Worm (Caenorhabditis elegans): ENCODE measurements around the gene dhs-19.

The dhs-19 gene

ce11 chrV:11533365-11533949 lies 43.2 kb upstream of the dhs-19 start:
- TF ChIP-seq hmg-11 (tag; optimal IDR thresholded peaks at IDR 0.05) (no peak), ztf-11 (tag; optimal IDR thresholded peaks at IDR 0.05) (no peak), elt-1 (tag; optimal IDR thresholded peaks at IDR 0.05) (peak; percentile 41)

- TF ChIP-seq pha-4 (tag; optimal IDR thresholded peaks at IDR 0.05) (no peak), nhr-25 (tag; optimal IDR thresholded peaks at IDR 0.05) (peak; percentile 95), tbx-2 (tag; optimal IDR thresholded peaks at IDR 0.05) (peak; percentile 7), nhr-43 (tag; optimal IDR thresholded peaks at IDR 0.05; ENCODE audit: poor library complexity, severe bottlenecking) (peak; percentile 60), nhr-23 (tag; optimal IDR thresholded peaks at IDR 0.05) (peak; percentile 81), nhr-77 (tag; optimal IDR thresholded peaks at IDR 0.05) (no peak), elt-1 (tag; optimal IDR thresholded peaks at IDR 0.05) (peak; percentile 53), egl-27 (tag; optimal IDR thresholded peaks at IDR 0.05) (peak; percentile 5), ama-1 (optimal IDR thresholded peaks at IDR 0.05) (no peak)
These were observed 42.7 kb upstream of the dhs-19 start for ce11 chrV:11532964-11533363.

ce11 chrV:11532535-11532853 lies 42.2 kb upstream of the dhs-19 start:
- TF ChIP-seq ztf-11 (tag; optimal IDR thresholded peaks at IDR 0.05) (no peak), nhr-23 (tag; optimal IDR thresholded peaks at IDR 0.05) (no peak), daf-12 (tag; optimal IDR thresholded peaks at IDR 0.05) (no peak), fkh-2 (tag; optimal IDR thresholded peaks at IDR 0.05) (no peak), hmg-11 (tag; optimal IDR thresholded peaks at IDR 0.05) (no peak), snpc-4 (tag; optimal IDR thresholded peaks at IDR 0.05) (no peak), ceh-16 (tag; optimal IDR thresholded peaks at IDR 0.05) (no peak), elt-2 (tag; optimal IDR thresholded peaks at IDR 0.05) (no peak)

ce11 chrV:11531831-11532534 lies 41.7 kb upstream of the dhs-19 start:
- TF ChIP-seq egl-27 (tag; optimal IDR thresholded peaks at IDR 0.05) (peak; percentile 85), tbx-2 (tag; optimal IDR thresholded peaks at IDR 0.05) (peak; percentile 54), ceh-16 (tag; optimal IDR thresholded peaks at IDR 0.05) (no peak), pha-4 (tag; optimal IDR thresholded peaks at IDR 0.05) (peak; percentile 96), nhr-11 (tag; optimal IDR thresholded peaks at IDR 0.05) (no peak), aly-2 (tag; optimal IDR thresholded peaks at IDR 0.05) (no peak), ztf-11 (tag; optimal IDR thresholded peaks at IDR 0.05) (no peak), nhr-23 (tag; optimal IDR thresholded peaks at IDR 0.05) (peak; percentile 28), fkh-2 (tag; optimal IDR thresholded peaks at IDR 0.05) (no peak), lin-15B (tag; optimal IDR thresholded peaks at IDR 0.05) (no peak), mdl-1 (tag; optimal IDR thresholded peaks at IDR 0.05) (peak; percentile 77), zag-1 (tag; optimal IDR thresholded peaks at IDR 0.05) (no peak), lin-39 (tag; optimal IDR thresholded peaks at IDR 0.05) (peak; percentile 42), ceh-82 (tag; optimal IDR thresholded peaks at IDR 0.05) (no peak), sea-2 (GFP tag; optimal IDR thresholded peaks at IDR 0.05) (no peak), ama-1 (optimal IDR thresholded peaks at IDR 0.05) (no peak), nhr-25 (tag; optimal IDR thresholded peaks at IDR 0.05) (peak; percentile 95), mml-1 (tag; optimal IDR thresholded peaks at IDR 0.05) (no peak), nhr-77 (tag; optimal IDR thresholded peaks at IDR 0.05) (no peak), egl-5 (tag; optimal IDR thresholded peaks at IDR 0.05) (peak; percentile 21), elt-3 (tag; optimal IDR thresholded peaks at IDR 0.05) (peak in 1 of 3 experiments; percentile 43), elt-2 (tag; optimal IDR thresholded peaks at IDR 0.05) (peak; percentile 88), R02D3.7 (tag; optimal IDR thresholded peaks at IDR 0.05) (no peak), unc-62 (GFP tag; optimal IDR thresholded peaks at IDR 0.05) (peak; percentile 62), pqm-1 (tag; optimal IDR thresholded peaks at IDR 0.05) (peak; percentile 81), nhr-28 (tag; optimal IDR thresholded peaks at IDR 0.05) (no peak), hmg-11 (tag; optimal IDR thresholded peaks at IDR 0.05) (no peak), ceh-28 (tag; optimal IDR thresholded peaks at IDR 0.05) (peak; percentile 35), daf-12 (tag; optimal IDR thresholded peaks at IDR 0.05) (no peak), jun-1 (tag; optimal IDR thresholded peaks at IDR 0.05) (peak; percentile 82), nhr-67 (tag; optimal IDR thresholded peaks at IDR 0.05) (no peak), fkh-10 (GFP tag; optimal IDR thresholded peaks at IDR 0.05) (no peak), nhr-76 (tag; optimal IDR thresholded peaks at IDR 0.05) (no peak), ceh-9 (tag; optimal IDR thresholded peaks at IDR 0.05) (no peak), skn-1 (tag; optimal IDR thresholded peaks at IDR 0.05) (peak; percentile 73), snpc-4 (tag; optimal IDR thresholded peaks at IDR 0.05) (peak; percentile 36), elt-1 (tag; optimal IDR thresholded peaks at IDR 0.05) (peak; percentile 58), eor-1 (tag; optimal IDR thresholded peaks at IDR 0.05) (no peak), ztf-4 (tag; optimal IDR thresholded peaks at IDR 0.05) (peak; percentile 18), nhr-43 (tag; optimal IDR thresholded peaks at IDR 0.05; ENCODE audit: poor library complexity, severe bottlenecking) (peak; percentile 70), nhr-12 (tag; optimal IDR thresholded peaks at IDR 0.05) (no peak), lsy-12 (tag; optimal IDR thresholded peaks at IDR 0.05) (peak; percentile 58), unc-39 (tag; optimal IDR thresholded peaks at IDR 0.05) (no peak), fos-1 (tag; optimal IDR thresholded peaks at IDR 0.05) (no peak)
